Worm (Caenorhabditis elegans) whole organism, early embryonic: ENCODE data around the gene bcl-7.

Source experiments
- B0310.2 ChIP-seq: sonication (generic microtip); optimal IDR thresholded peaks from 2 replicates; lab custom pipeline; 2016; ENCODE audit warnings: mild to moderate bottlenecking, missing genetic modification characterization, missing compliant biosample characterization
- F13C5.2 ChIP-seq: sonication (generic microtip); optimal IDR thresholded peaks from 2 replicates; lab custom pipeline; 2017; ENCODE audit warnings: mild to moderate bottlenecking, missing genetic modification characterization, inconsistent platforms, missing compliant biosample characterization
- aly-1 ChIP-seq: sonication (generic microtip); optimal IDR thresholded peaks from 2 replicates; lab custom pipeline; 2016; ENCODE audit warnings: missing genetic modification characterization, missing compliant biosample characterization
- ama-1 ChIP-seq: fragments of 150-350 bp; optimal IDR thresholded peaks from 2 replicates; lab custom pipeline; 2014
- ceh-13 ChIP-seq: fragments of 200-800 bp; sonication (Bioruptor generic); optimal IDR thresholded peaks from 2 replicates; lab custom pipeline; 2018; ENCODE audit warnings: mild to moderate bottlenecking, missing genetic modification characterization, missing compliant biosample characterization
- ceh-36 ChIP-seq: sonication (generic microtip); optimal IDR thresholded peaks from 2 replicates; lab custom pipeline; 2016; ENCODE audit warnings: missing genetic modification characterization, inconsistent platforms, missing compliant biosample characterization
- flt-1 ChIP-seq: fragments of 200-800 bp; sonication (Bioruptor generic); IDR thresholded peaks from 2 replicates; pipeline ENCODE4 v1.3.6; 2022; ENCODE audit warnings: missing genetic modification characterization, missing compliant biosample characterization
- hmbx-1 ChIP-seq: sonication (generic microtip); optimal IDR thresholded peaks from 2 replicates; lab custom pipeline; 2016; ENCODE audit warnings: mild to moderate bottlenecking, missing genetic modification characterization, missing compliant biosample characterization
- hmg-4 ChIP-seq: fragments of 200-800 bp; sonication (Bioruptor generic); optimal IDR thresholded peaks from 2 replicates; lab custom pipeline; 2018; ENCODE audit warnings: mild to moderate bottlenecking, missing genetic modification characterization, missing compliant biosample characterization
- hnd-1 ChIP-seq: sonication (generic microtip); optimal IDR thresholded peaks from 2 replicates; lab custom pipeline; 2016; ENCODE audit warnings: missing genetic modification characterization, missing compliant biosample characterization
- scrt-1 ChIP-seq: fragments of 200-800 bp; sonication (Bioruptor generic); IDR thresholded peaks from 2 replicates; pipeline ENCODE4 v1.3.6; 2022; ENCODE audit warnings: missing genetic modification characterization, missing compliant biosample characterization
- tra-4 ChIP-seq: sonication (generic microtip); optimal IDR thresholded peaks from 2 replicates; lab custom pipeline; 2017; ENCODE audit warnings: missing genetic modification characterization, missing compliant biosample characterization

DNA sequence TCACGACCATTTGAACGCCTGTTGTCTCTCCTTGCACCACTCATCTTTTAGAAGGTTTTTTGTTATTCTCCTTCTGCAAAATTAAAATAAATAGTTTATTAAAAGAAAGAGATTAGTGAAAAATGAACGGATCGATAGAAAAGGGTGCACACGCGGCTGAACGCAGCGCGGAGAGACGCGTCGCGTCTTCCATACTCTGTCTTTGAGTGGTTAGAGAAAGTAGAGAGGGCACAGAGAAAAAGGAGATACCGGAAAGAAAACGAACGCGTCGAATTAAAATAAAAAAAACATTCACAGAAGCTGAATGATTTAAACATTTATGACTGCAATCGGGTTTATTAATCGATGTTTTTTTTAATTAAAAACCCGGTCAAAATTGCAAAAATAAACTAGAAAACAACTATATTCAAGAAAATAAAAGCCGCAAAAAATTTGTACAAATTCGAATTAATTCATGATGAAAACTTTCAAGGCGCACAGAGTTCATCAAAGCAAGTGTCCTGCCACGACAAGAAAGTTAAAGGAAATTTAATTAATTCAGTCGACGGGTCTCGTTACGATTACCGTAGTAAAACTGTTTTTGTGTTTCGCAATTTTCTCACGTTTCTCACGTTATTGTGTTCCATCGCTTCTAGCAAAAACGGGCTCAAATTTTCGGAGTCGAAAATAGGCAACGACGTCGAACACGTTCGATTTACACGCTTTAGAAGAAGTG, 32.4 kb downstream of the bcl-7 start, which contains the start of the genes nono-1 and nop-1:
- TF ChIP-seq B0310.2 (tag; lab: Kevin White, UChicago) (no peak), ama-1 (lab: Kevin White, UChicago) (no peak), aly-1 (tag; lab: Kevin White, UChicago) (no peak), hnd-1 (tag; lab: Kevin White, UChicago) (no peak), F13C5.2 (tag; lab: Kevin White, UChicago) (peak; percentile 2), hmg-4 (peak; percentile 49), ceh-13 (no peak), ceh-36 (tag; lab: Kevin White, UChicago) (no peak), flt-1 (GFP tag; lab: Robert Waterston, UW) (no peak), tra-4 (tag; lab: Kevin White, UChicago) (no peak), hmbx-1 (tag; lab: Kevin White, UChicago) (no peak), scrt-1 (GFP tag; lab: Robert Waterston, UW) (no peak)
